Worm (Caenorhabditis elegans) whole organism, late embryonic: ENCODE results near the gene set-30.

Experiments
- F13H6.1 ChIP-seq: sonication (generic microtip); optimal IDR thresholded peaks from 2 replicates; lab custom pipeline; 2016; ENCODE audit warnings: missing genetic modification characterization, missing compliant biosample characterization
- K02D7.2 ChIP-seq: sonication (generic microtip); optimal IDR thresholded peaks from 2 replicates; lab custom pipeline; 2017; ENCODE audit warnings: mild to moderate bottlenecking, missing genetic modification characterization, missing compliant biosample characterization
- K09A11.1 ChIP-seq: sonication (generic microtip); optimal IDR thresholded peaks from 2 replicates; lab custom pipeline; 2017; ENCODE audit warnings: antibody characterized with exemption, mild to moderate bottlenecking, missing genetic modification characterization, missing compliant biosample characterization; ENCODE audit not compliant: insufficient read depth
- ahr-1 ChIP-seq: sonication (generic microtip); optimal IDR thresholded peaks from 2 replicates; lab custom pipeline; 2016; ENCODE audit warnings: missing genetic modification characterization, missing compliant biosample characterization
- ceh-14 ChIP-seq: sonication (generic microtip); optimal IDR thresholded peaks from 2 replicates; lab custom pipeline; 2016; ENCODE audit warnings: missing genotype, missing genetic modification characterization, missing compliant biosample characterization
- ceh-19 ChIP-seq: fragments of 200-800 bp; sonication (Bioruptor generic); optimal IDR thresholded peaks from 2 replicates; lab custom pipeline; 2018; ENCODE audit warnings: mild to moderate bottlenecking, missing genetic modification characterization, missing compliant biosample characterization
- ceh-22 ChIP-seq: sonication (generic microtip); optimal IDR thresholded peaks from 2 replicates; lab custom pipeline; 2017; ENCODE audit warnings: missing biosample characterization, missing genetic modification characterization
- ceh-24 ChIP-seq: sonication (generic microtip); optimal IDR thresholded peaks from 2 replicates; lab custom pipeline; 2016; ENCODE audit warnings: mild to moderate bottlenecking, missing genetic modification characterization, missing compliant biosample characterization
- ceh-30 ChIP-seq: fragments of 150-350 bp; optimal IDR thresholded peaks from 2 replicates; lab custom pipeline; 2014; ENCODE audit warnings: missing biosample characterization, missing genetic modification characterization
- ceh-31 ChIP-seq: sonication (generic microtip); optimal IDR thresholded peaks from 2 replicates; lab custom pipeline; 2016; ENCODE audit warnings: missing genetic modification characterization, missing compliant biosample characterization
- ceh-34 ChIP-seq: sonication (generic microtip); optimal IDR thresholded peaks from 2 replicates; lab custom pipeline; 2016; ENCODE audit warnings: mild to moderate bottlenecking, missing genetic modification characterization, missing compliant biosample characterization
- ceh-45 ChIP-seq: fragments of 200-800 bp; sonication (Bioruptor generic); IDR thresholded peaks from 2 replicates; pipeline ENCODE4 v1.3.6; 2022; ENCODE audit warnings: missing genetic modification reagents, missing genetic modification characterization, missing compliant biosample characterization
- ceh-48 ChIP-seq: sonication (generic microtip); optimal IDR thresholded peaks from 2 replicates; lab custom pipeline; 2016; ENCODE audit warnings: missing genetic modification characterization, inconsistent platforms, missing compliant biosample characterization
- che-1 ChIP-seq: sonication (generic microtip); optimal IDR thresholded peaks from 2 replicates; lab custom pipeline; 2016; ENCODE audit warnings: mild to moderate bottlenecking, missing genetic modification characterization, missing compliant biosample characterization
- dmd-4 ChIP-seq: sonication (generic microtip); optimal IDR thresholded peaks from 2 replicates; lab custom pipeline; 2016; ENCODE audit warnings: borderline replicate concordance, missing genetic modification characterization, missing compliant biosample characterization
- elt-2 ChIP-seq: sonication (generic microtip); optimal IDR thresholded peaks from 2 replicates; lab custom pipeline; 2016; ENCODE audit warnings: missing genetic modification reagents, missing genetic modification characterization, missing compliant biosample characterization
- elt-4 ChIP-seq: sonication (generic microtip); optimal IDR thresholded peaks from 2 replicates; lab custom pipeline; 2016; ENCODE audit warnings: missing genetic modification characterization, missing compliant biosample characterization
- ets-4 ChIP-seq: sonication (generic microtip); optimal IDR thresholded peaks from 2 replicates; lab custom pipeline; 2016; ENCODE audit warnings: missing genetic modification characterization, missing compliant biosample characterization
- fax-1 ChIP-seq: sonication (generic microtip); optimal IDR thresholded peaks from 2 replicates; lab custom pipeline; 2016; ENCODE audit warnings: missing genotype, missing genetic modification characterization, missing compliant biosample characterization
- fkh-6 ChIP-seq: sonication (generic microtip); optimal IDR thresholded peaks from 2 replicates; lab custom pipeline; 2016; ENCODE audit warnings: missing genetic modification characterization, missing compliant biosample characterization
- gmeb-2 ChIP-seq: sonication (generic microtip); optimal IDR thresholded peaks from 2 replicates; lab custom pipeline; 2016; ENCODE audit warnings: missing genetic modification characterization, inconsistent platforms, missing compliant biosample characterization
- hlh-30 ChIP-seq: sonication (generic microtip); optimal IDR thresholded peaks from 2 replicates; lab custom pipeline; 2017; ENCODE audit warnings: antibody characterized with exemption, missing genetic modification characterization, missing compliant biosample characterization; ENCODE audit not compliant: insufficient read depth
- hlh-8 ChIP-seq: sonication (generic microtip); optimal IDR thresholded peaks from 2 replicates; lab custom pipeline; 2016; ENCODE audit warnings: missing genotype, missing genetic modification characterization, missing compliant biosample characterization
- lin-11 ChIP-seq: fragments of 200-800 bp; sonication (Bioruptor generic); optimal IDR thresholded peaks from 2 replicates; lab custom pipeline; 2018; ENCODE audit warnings: mild to moderate bottlenecking, missing genetic modification characterization, missing compliant biosample characterization
- madf-2 ChIP-seq: sonication (generic microtip); optimal IDR thresholded peaks from 2 replicates; lab custom pipeline; 2017; ENCODE audit warnings: missing genetic modification characterization, missing compliant biosample characterization
- mec-3 ChIP-seq: sonication (generic microtip); optimal IDR thresholded peaks from 2 replicates; lab custom pipeline; 2016; ENCODE audit warnings: borderline replicate concordance, missing genetic modification characterization, missing compliant biosample characterization
- nfya-1 ChIP-seq: sonication (generic microtip); optimal IDR thresholded peaks from 2 replicates; lab custom pipeline; 2017; ENCODE audit warnings: missing genetic modification characterization, mild to moderate bottlenecking, missing compliant biosample characterization, antibody characterized with exemption, moderate library complexity
- nhr-11 ChIP-seq: fragments of 150-350 bp; optimal IDR thresholded peaks from 2 replicates; lab custom pipeline; 2014; ENCODE audit warnings: missing biosample characterization, missing genetic modification characterization
- nhr-232 ChIP-seq: sonication (generic microtip); optimal IDR thresholded peaks from 2 replicates; lab custom pipeline; 2016; ENCODE audit warnings: missing genetic modification characterization, missing compliant biosample characterization
- npax-4 ChIP-seq: sonication (generic microtip); optimal IDR thresholded peaks from 2 replicates; lab custom pipeline; 2016; ENCODE audit warnings: missing genetic modification characterization, missing compliant biosample characterization
- odd-2 ChIP-seq: sonication (generic microtip); optimal IDR thresholded peaks from 2 replicates; lab custom pipeline; 2017; ENCODE audit warnings: antibody characterized with exemption, mild to moderate bottlenecking, missing genetic modification characterization, missing compliant biosample characterization
- pag-3 ChIP-seq: sonication (generic microtip); optimal IDR thresholded peaks from 2 replicates; lab custom pipeline; 2016; ENCODE audit warnings: missing compliant biosample characterization, missing genetic modification characterization, borderline replicate concordance
- pat-9 ChIP-seq: fragments of 200-800 bp; sonication (Bioruptor generic); optimal IDR thresholded peaks from 2 replicates; lab custom pipeline; 2018; ENCODE audit warnings: mild to moderate bottlenecking, missing genetic modification characterization, moderate library complexity, missing compliant biosample characterization
- pax-1 ChIP-seq: fragments of 150-350 bp; optimal IDR thresholded peaks from 2 replicates; lab custom pipeline; 2014; ENCODE audit warnings: missing biosample characterization, missing genetic modification characterization
- pha-2 ChIP-seq: sonication (generic microtip); optimal IDR thresholded peaks from 2 replicates; lab custom pipeline; 2017; ENCODE audit warnings: mild to moderate bottlenecking, missing genetic modification characterization, missing compliant biosample characterization
- pha-4 ChIP-seq: fragments of 150-350 bp; optimal IDR thresholded peaks from 2 replicates; lab custom pipeline; 2018; ENCODE audit warnings: missing biosample characterization, missing genetic modification reagents, missing genetic modification characterization
- pqm-1 ChIP-seq: sonication (generic microtip); optimal IDR thresholded peaks from 2 replicates; lab custom pipeline; 2016; ENCODE audit warnings: missing genetic modification characterization, missing compliant biosample characterization
- pros-1 ChIP-seq: fragments of 150-350 bp; optimal IDR thresholded peaks from 2 replicates; lab custom pipeline; 2014; ENCODE audit warnings: missing biosample characterization, missing genetic modification reagents, missing genetic modification characterization
- sdc-2 ChIP-seq: sonication (generic microtip); optimal IDR thresholded peaks from 2 replicates; lab custom pipeline; 2016; ENCODE audit warnings: missing genotype, missing genetic modification characterization, missing compliant biosample characterization
- sox-2 ChIP-seq: fragments of 200-800 bp; sonication (Bioruptor generic); IDR thresholded peaks from 2 replicates; pipeline ENCODE4 v1.3.6; 2022; ENCODE audit warnings: missing genetic modification reagents, missing genetic modification characterization, missing compliant biosample characterization
- sox-4 ChIP-seq: sonication (generic microtip); optimal IDR thresholded peaks from 2 replicates; lab custom pipeline; 2017; ENCODE audit warnings: mild to moderate bottlenecking, missing genetic modification characterization, inconsistent platforms, missing compliant biosample characterization
- tbx-7 ChIP-seq: sonication (generic microtip); optimal IDR thresholded peaks from 2 replicates; lab custom pipeline; 2016; ENCODE audit warnings: missing genotype, missing genetic modification characterization, missing compliant biosample characterization
- ttx-3 ChIP-seq: sonication (generic microtip); optimal IDR thresholded peaks from 2 replicates; lab custom pipeline; 2016; ENCODE audit warnings: missing genetic modification reagents, missing genetic modification characterization, missing compliant biosample characterization
- unc-3 ChIP-seq, 2 experiments: fragments of 200-800 bp in 1 of 2; sonication (Bioruptor generic) in 1 of 2; sonication (generic microtip) in 1 of 2; conservative IDR thresholded peaks in 1 of 2; optimal IDR thresholded peaks in 1 of 2; 2 replicates each; pipeline versions ENCODE4 v1.3.6 to Lab custom; 2016 to 2022; ENCODE audit warnings: missing compliant biosample characterization in 2 of 2, missing genetic modification characterization in 2 of 2, missing genetic modification reagents in 1 of 2
- unc-42 ChIP-seq: sonication (generic microtip); optimal IDR thresholded peaks from 2 replicates; lab custom pipeline; 2016; ENCODE audit warnings: missing genotype, missing genetic modification characterization, missing compliant biosample characterization
- unc-86 ChIP-seq: sonication (generic microtip); optimal IDR thresholded peaks from 2 replicates; lab custom pipeline; 2016; ENCODE audit warnings: missing genetic modification characterization, missing compliant biosample characterization
- zip-5 ChIP-seq: sonication (generic microtip); optimal IDR thresholded peaks from 2 replicates; lab custom pipeline; 2016; ENCODE audit warnings: missing genetic modification characterization, missing compliant biosample characterization

Gene set-30

DNA sequence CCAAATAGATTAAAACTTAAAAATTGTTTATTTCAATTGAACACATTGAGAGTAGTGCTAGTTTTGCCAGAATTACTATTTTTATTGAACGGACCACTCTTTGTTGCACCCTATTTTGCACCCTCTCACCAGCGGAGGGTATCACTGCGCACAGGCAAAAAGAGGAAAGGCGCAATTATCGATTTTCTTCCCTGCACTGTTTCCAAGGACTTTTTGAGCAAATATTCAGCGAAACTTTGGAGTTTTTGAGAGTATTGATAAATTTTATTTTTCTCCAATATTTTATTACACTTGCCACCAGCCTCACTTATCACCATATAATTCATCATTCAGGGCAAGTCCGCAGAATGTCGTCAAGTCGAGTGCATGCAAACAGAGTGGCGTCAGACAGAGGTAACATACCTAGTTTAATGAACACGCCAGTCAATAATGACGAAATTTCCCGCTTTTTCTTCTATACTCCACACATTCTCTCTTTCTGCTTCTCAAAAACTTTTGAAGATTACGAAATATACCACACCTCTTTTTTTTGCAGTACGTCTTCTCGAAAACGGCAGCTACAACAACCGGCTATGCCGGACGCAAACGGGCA, 19.1 kb downstream of the set-30 start:
- TF ChIP-seq nfya-1 (peak; percentile 11), ceh-48 (tag; lab: Kevin White, UChicago) (peak; percentile 72), dmd-4 (tag; lab: Kevin White, UChicago) (no peak)

DNA sequence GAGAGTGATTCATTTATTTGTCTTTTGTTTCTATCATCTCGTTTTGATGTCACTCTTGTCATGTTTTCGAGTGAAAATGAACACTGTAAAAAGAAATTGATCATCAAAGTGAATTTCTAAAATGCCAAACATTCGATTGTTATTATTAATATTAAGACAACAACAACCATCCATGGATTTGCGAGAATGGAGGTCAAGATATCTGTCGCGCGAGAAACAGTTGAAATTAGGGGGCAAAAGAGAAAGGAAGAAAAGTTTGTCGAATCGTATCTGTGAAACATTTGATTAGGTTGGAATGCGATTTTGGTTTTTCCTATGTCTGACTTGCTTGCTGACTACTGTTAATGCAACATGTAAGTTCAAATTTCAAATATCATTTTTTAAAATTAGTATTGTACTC, 21.9 kb downstream of the set-30 start, which contains the start of gene ZC449.2:
Gene ZC449.2 (plus strand): TSS at position 290 of the 400 bp plus-strand sequence.
- TF ChIP-seq nhr-11 (tag; lab: Kevin White, UChicago) (no peak), ceh-31 (tag; lab: Kevin White, UChicago) (no peak), tbx-7 (tag; lab: Kevin White, UChicago) (no peak), ceh-19 (GFP tag; lab: Kevin White, UChicago) (no peak), npax-4 (tag; lab: Kevin White, UChicago) (no peak), hlh-30 (tag; lab: Kevin White, UChicago) (no peak)

DNA sequence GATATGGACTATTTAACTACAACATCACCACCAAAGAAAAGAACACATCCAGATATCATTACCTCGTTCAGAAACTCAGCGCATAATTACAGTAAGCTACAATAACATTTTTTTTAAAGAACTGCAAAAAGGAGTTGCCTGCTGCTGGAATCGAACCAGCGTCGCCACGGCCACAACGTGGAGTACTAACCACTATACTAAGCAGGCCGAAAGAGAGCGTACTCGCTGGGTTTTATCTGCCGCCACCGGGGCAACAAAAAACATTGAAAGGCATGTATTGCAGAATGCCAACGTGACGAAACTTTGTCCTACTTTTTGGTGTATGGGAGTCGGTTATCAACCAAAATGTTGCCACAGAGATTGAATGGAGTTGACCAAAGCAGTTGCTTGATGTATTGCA, 23.6 kb downstream of the set-30 start:
- TF ChIP-seq ahr-1, result no peak
- no peak for TF ChIP-seq unc-42 (tag; lab: Kevin White, UChicago)
- peak; percentile 30 for TF ChIP-seq elt-2 (tag; lab: Kevin White, UChicago)
- no peak for TF ChIP-seq pros-1 (tag; lab: Kevin White, UChicago)
- no peak for TF ChIP-seq F13H6.1
- TF ChIP-seq pag-3, result no peak
- peak; percentile 52 for TF ChIP-seq sox-2
- no peak for TF ChIP-seq hlh-8 (tag; lab: Kevin White, UChicago)
- TF ChIP-seq gmeb-2 (tag; lab: Kevin White, UChicago), result peak; percentile 27
- peak; percentile 4 for TF ChIP-seq fkh-6 (tag; lab: Kevin White, UChicago)
- TF ChIP-seq ceh-24 (tag; lab: Kevin White, UChicago), result peak; percentile 7
- no peak for TF ChIP-seq pax-1 (tag; lab: Kevin White, UChicago)
- no peak for TF ChIP-seq hlh-30 (tag; lab: Kevin White, UChicago)
- TF ChIP-seq ceh-30 (tag; lab: Kevin White, UChicago), result no peak
- no peak for TF ChIP-seq tbx-7 (tag; lab: Kevin White, UChicago)
- TF ChIP-seq pha-2 (tag; lab: Kevin White, UChicago), result peak; percentile 52
- TF ChIP-seq unc-3 (GFP tag; conservative IDR thresholded peaks at IDR 0.05; lab: Robert Waterston, UW), result 0 out of 2 replicates have a peak, but pooled peaks have one; percentile 25
- peak; percentile 18 for TF ChIP-seq unc-3 (tag; optimal IDR thresholded peaks at IDR 0.05; lab: Kevin White, UChicago)
- TF ChIP-seq unc-86, result no peak
- peak; percentile 61 for TF ChIP-seq nhr-232 (tag; lab: Kevin White, UChicago)
- peak; percentile 16 for TF ChIP-seq ttx-3 (tag; lab: Kevin White, UChicago)
- TF ChIP-seq K02D7.2, result no peak
- peak; percentile 49 for TF ChIP-seq sox-4 (tag; lab: Kevin White, UChicago)
- TF ChIP-seq ceh-14, result no peak
- peak; percentile 24 for TF ChIP-seq lin-11 (tag; lab: Kevin White, UChicago)
- no peak for TF ChIP-seq elt-4 (tag; lab: Kevin White, UChicago)
- peak; percentile 55 for TF ChIP-seq sdc-2 (tag; lab: Kevin White, UChicago)
- no peak for TF ChIP-seq pqm-1 (tag; lab: Kevin White, UChicago)
- TF ChIP-seq K09A11.1 (tag; lab: Kevin White, UChicago), result no peak
- peak; percentile 3 for TF ChIP-seq ceh-31 (tag; lab: Kevin White, UChicago)
- 0 out of 2 replicates have a peak, but pooled peaks have one; percentile 13 for TF ChIP-seq ceh-45 (GFP tag; lab: Robert Waterston, UW)
- TF ChIP-seq zip-5, result no peak
- peak; percentile 30 for TF ChIP-seq ceh-19 (GFP tag; lab: Kevin White, UChicago)
- TF ChIP-seq mec-3, result no peak
- no peak for TF ChIP-seq ceh-22
- TF ChIP-seq ceh-34 (tag; lab: Kevin White, UChicago), result peak; percentile 6
- TF ChIP-seq pat-9 (tag; lab: Kevin White, UChicago), result no peak
- no peak for TF ChIP-seq ets-4 (tag; lab: Kevin White, UChicago)
- TF ChIP-seq che-1 (tag; lab: Kevin White, UChicago), result peak; percentile 65
- peak; percentile 6 for TF ChIP-seq fax-1 (tag; lab: Kevin White, UChicago)
- peak; percentile 10 for TF ChIP-seq madf-2 (tag; lab: Kevin White, UChicago)
- TF ChIP-seq pha-4 (tag; lab: Kevin White, UChicago), result no peak
- no peak for TF ChIP-seq odd-2 (tag; lab: Kevin White, UChicago)
